Fruit fly (Drosophila melanogaster): Measurements from ENCODE around the gene Hsp70Ba.
A peak's percentile ranks its signal among the peaks of the same experiment; 100 is the strongest.

Gene Hsp70Ba

DNA sequence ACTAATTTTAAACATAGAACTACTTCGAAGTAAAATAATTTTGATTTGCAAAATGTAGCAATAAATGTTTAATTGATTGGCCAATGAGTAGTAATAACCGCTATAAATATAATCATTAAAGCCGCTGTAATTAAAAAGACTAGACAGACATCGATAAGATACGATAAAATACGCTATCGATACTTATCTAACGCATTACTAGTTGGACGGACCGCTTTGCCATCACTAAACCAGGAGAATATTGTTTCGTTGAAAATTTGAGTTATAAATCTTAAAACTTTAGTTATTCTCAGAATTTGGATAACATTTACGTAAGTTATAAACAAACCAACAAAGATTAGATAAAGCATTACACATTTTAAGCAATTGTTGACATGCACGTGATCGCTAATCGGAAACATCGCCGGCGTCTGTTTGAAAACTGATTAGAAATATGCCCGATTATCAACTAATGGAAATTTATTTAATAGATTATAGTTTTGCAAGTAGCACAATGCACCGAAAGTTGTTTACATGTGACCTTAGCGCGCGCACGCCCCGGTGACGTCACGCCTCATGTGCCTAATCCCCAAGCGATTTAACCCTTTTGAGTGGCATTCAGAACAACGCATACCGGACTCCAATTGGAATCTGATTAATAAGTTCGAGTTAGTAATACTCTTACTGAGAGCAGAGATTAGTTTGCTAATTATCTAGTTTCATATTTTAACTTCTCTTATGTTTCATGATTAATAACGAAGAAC, 28.0 kb downstream of the Hsp70Ba start, which contains the start of gene Desat1:
Gene Desat1 (plus strand): TSS at position 200 of the 743 bp plus-strand sequence.
- TF ChIP-seq CG12768 (GFP tag; optimal IDR thresholded peaks at IDR 0.05): no peak
- no peak for TF ChIP-seq CG1620 (GFP tag; optimal IDR thresholded peaks at IDR 0.05)
- peak; percentile 47 for TF ChIP-seq Crg-1 (GFP tag; optimal IDR thresholded peaks at IDR 0.05)
- peak; percentile 6 for TF ChIP-seq CG33017 (tag; optimal IDR thresholded peaks at IDR 0.05)
- peak; percentile 9 for TF ChIP-seq CG11617 (GFP tag; optimal IDR thresholded peaks at IDR 0.05)
- peak; percentile 20 for TF ChIP-seq CG7101 (tag; optimal IDR thresholded peaks at IDR 0.05)
- peak; percentile 23 for TF ChIP-seq bab1 (GFP tag; optimal IDR thresholded peaks at IDR 0.05)
- no peak for TF ChIP-seq pad (GFP tag; optimal IDR thresholded peaks at IDR 0.05)
- TF ChIP-seq kay (GFP tag; ENCODE audit: borderline replicate concordance): no peak
- peak; percentile 18 for TF ChIP-seq CG14711 (tag; optimal IDR thresholded peaks at IDR 0.05)
- TF ChIP-seq cnc (optimal IDR thresholded peaks at IDR 0.05): no peak
- TF ChIP-seq Clk (GFP tag; optimal IDR thresholded peaks at IDR 0.05): no peak
- no peak for TF ChIP-seq tj (GFP tag; optimal IDR thresholded peaks at IDR 0.05)
- no peak for TF ChIP-seq CG7045 (GFP tag; optimal IDR thresholded peaks at IDR 0.05)
- no peak for TF ChIP-seq cic (GFP tag; optimal IDR thresholded peaks at IDR 0.05)
- peak; percentile 36 for TF ChIP-seq Mnt (GFP tag; optimal IDR thresholded peaks at IDR 0.05)

- TF ChIP-seq CG7101 (tag; optimal IDR thresholded peaks at IDR 0.05) (no peak), Crg-1 (GFP tag; optimal IDR thresholded peaks at IDR 0.05) (no peak), CG12768 (GFP tag; optimal IDR thresholded peaks at IDR 0.05) (no peak), Hr96 (GFP tag; optimal IDR thresholded peaks at IDR 0.05) (no peak)
Measured at dm6 chr3R:12439039-12439400, 28.6 kb downstream of the Hsp70Ba start, which contains the start of the genes CG17207 and CG46427. Gene CG17207 (minus strand): TSS chr3R:12439139. Gene CG46427 (minus strand): TSS chr3R:12439139.

dm6 chr3R:12435948-12436347, 31.6 kb downstream of the Hsp70Ba start, which contains the start of gene Desat2:
Gene Desat2 (plus strand): TSS chr3R:12436248.
- no peak for TF ChIP-seq toe (GFP tag; optimal IDR thresholded peaks at IDR 0.05)
- TF ChIP-seq tj (GFP tag; optimal IDR thresholded peaks at IDR 0.05): no peak
- no peak for TF ChIP-seq Crg-1 (GFP tag; optimal IDR thresholded peaks at IDR 0.05)

DNA sequence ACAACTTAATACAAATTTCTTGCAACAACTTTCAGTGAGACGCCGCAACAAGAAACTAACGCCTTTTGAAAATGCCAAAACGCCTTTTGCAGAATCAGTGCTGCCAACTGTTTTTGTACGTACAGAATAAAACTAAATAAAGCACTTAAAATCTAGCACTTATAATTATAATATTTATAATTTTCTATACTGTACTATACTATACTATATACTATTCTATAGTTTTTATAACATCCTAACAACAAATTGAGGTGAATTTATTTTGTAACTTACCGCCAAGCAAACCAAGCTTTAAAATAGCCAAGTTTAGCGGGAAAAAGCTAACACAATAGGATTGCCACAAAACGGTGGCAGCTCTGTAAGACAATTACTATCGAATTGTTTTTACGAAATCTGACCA, 33.8 kb downstream of the Hsp70Ba start, which contains the start of the genes Aos1 and Srlp:
Gene Aos1 (minus strand): TSS at position 59 of the 400 bp plus-strand sequence.
Gene Srlp (plus strand): TSS at position 335 of the 400 bp plus-strand sequence.
- TF ChIP-seq kay (GFP tag; ENCODE audit: borderline replicate concordance) (no peak), CG7101 (tag; optimal IDR thresholded peaks at IDR 0.05) (peak; percentile 56), tj (GFP tag; optimal IDR thresholded peaks at IDR 0.05) (peak; percentile 12), CG12768 (GFP tag; optimal IDR thresholded peaks at IDR 0.05) (peak; percentile 28), Crg-1 (GFP tag; optimal IDR thresholded peaks at IDR 0.05) (peak; percentile 10), Hr96 (GFP tag; optimal IDR thresholded peaks at IDR 0.05) (no peak), CG7045 (GFP tag; optimal IDR thresholded peaks at IDR 0.05) (peak; percentile 38), Mnt (GFP tag; optimal IDR thresholded peaks at IDR 0.05) (peak; percentile 51), CG1620 (GFP tag; optimal IDR thresholded peaks at IDR 0.05) (no peak), ovo (GFP tag; optimal IDR thresholded peaks at IDR 0.05) (peak; percentile 16), pad (GFP tag; optimal IDR thresholded peaks at IDR 0.05) (peak; percentile 39), CG33017 (tag; optimal IDR thresholded peaks at IDR 0.05) (peak; percentile 31), cic (GFP tag; optimal IDR thresholded peaks at IDR 0.05) (peak; percentile 7), CG11617 (GFP tag; optimal IDR thresholded peaks at IDR 0.05) (peak; percentile 72), Clk (GFP tag; optimal IDR thresholded peaks at IDR 0.05) (peak; percentile 32), toe (GFP tag; optimal IDR thresholded peaks at IDR 0.05) (no peak), cnc (optimal IDR thresholded peaks at IDR 0.05) (peak in 1 of 2 experiments; percentile 10), CG14711 (tag; optimal IDR thresholded peaks at IDR 0.05) (peak; percentile 91), CG5204 (GFP tag; optimal IDR thresholded peaks at IDR 0.05) (no peak), bab1 (GFP tag; optimal IDR thresholded peaks at IDR 0.05) (peak; percentile 67)

dm6 chr3R:12431030-12431489, 36.5 kb downstream of the Hsp70Ba start, which contains the start of gene Prosalpha2:
Gene Prosalpha2 (plus strand): TSS chr3R:12431321.
- no peak for TF ChIP-seq kay (GFP tag; ENCODE audit: borderline replicate concordance)
- TF ChIP-seq Crg-1 (GFP tag; optimal IDR thresholded peaks at IDR 0.05): no peak
- no peak for TF ChIP-seq ovo (GFP tag; optimal IDR thresholded peaks at IDR 0.05)
- TF ChIP-seq cnc (optimal IDR thresholded peaks at IDR 0.05): peak; percentile 84 to 99
- TF ChIP-seq CG14711 (tag; optimal IDR thresholded peaks at IDR 0.05): no peak
- peak; percentile 18 for TF ChIP-seq Mnt (GFP tag; optimal IDR thresholded peaks at IDR 0.05)

dm6 chr3R:12429120-12429610, 38.4 kb downstream of the Hsp70Ba start, which contains the start of the genes CG5641 and CG5245:
Gene CG5641 (minus strand): TSS chr3R:12429282.
Gene CG5245 (plus strand): TSS chr3R:12429560.
- no peak for TF ChIP-seq Mnt (GFP tag; optimal IDR thresholded peaks at IDR 0.05)
- TF ChIP-seq cnc (optimal IDR thresholded peaks at IDR 0.05): peak in 1 of 2 experiments; percentile 58
- TF ChIP-seq CG5204 (GFP tag; optimal IDR thresholded peaks at IDR 0.05): no peak
- no peak for TF ChIP-seq CG33017 (tag; optimal IDR thresholded peaks at IDR 0.05)
- TF ChIP-seq ovo (GFP tag; optimal IDR thresholded peaks at IDR 0.05): no peak
- TF ChIP-seq Crg-1 (GFP tag; optimal IDR thresholded peaks at IDR 0.05): no peak
- TF ChIP-seq CG11617 (GFP tag; optimal IDR thresholded peaks at IDR 0.05): no peak
- peak; percentile 31 for TF ChIP-seq bab1 (GFP tag; optimal IDR thresholded peaks at IDR 0.05)
- TF ChIP-seq CG7045 (GFP tag; optimal IDR thresholded peaks at IDR 0.05): no peak
- TF ChIP-seq pad (GFP tag; optimal IDR thresholded peaks at IDR 0.05): no peak
- no peak for TF ChIP-seq tj (GFP tag; optimal IDR thresholded peaks at IDR 0.05)
- no peak for TF ChIP-seq toe (GFP tag; optimal IDR thresholded peaks at IDR 0.05)
- TF ChIP-seq kay (GFP tag; ENCODE audit: borderline replicate concordance): no peak
- TF ChIP-seq CG14711 (tag; optimal IDR thresholded peaks at IDR 0.05): no peak
- no peak for TF ChIP-seq CG7101 (tag; optimal IDR thresholded peaks at IDR 0.05)
- no peak for TF ChIP-seq Hr96 (GFP tag; optimal IDR thresholded peaks at IDR 0.05)
- no peak for TF ChIP-seq CG1620 (GFP tag; optimal IDR thresholded peaks at IDR 0.05)
- no peak for TF ChIP-seq CG12768 (GFP tag; optimal IDR thresholded peaks at IDR 0.05)
